Worm (Caenorhabditis elegans) whole organism, late embryonic: ENCODE results near the gene mam-5.

Experiments
- ceh-2 ChIP-seq: sonication (generic microtip); optimal IDR thresholded peaks from 2 replicates; lab custom pipeline; 2016; ENCODE audit warnings: missing genotype, missing genetic modification characterization, missing compliant biosample characterization
- ceh-30 ChIP-seq: fragments of 150-350 bp; optimal IDR thresholded peaks from 2 replicates; lab custom pipeline; 2014; ENCODE audit warnings: missing biosample characterization, missing genetic modification characterization
- ceh-45 ChIP-seq: fragments of 200-800 bp; sonication (Bioruptor generic); IDR thresholded peaks from 2 replicates; pipeline ENCODE4 v1.3.6; 2022; ENCODE audit warnings: missing genetic modification reagents, missing genetic modification characterization, missing compliant biosample characterization
- dmd-4 ChIP-seq: sonication (generic microtip); optimal IDR thresholded peaks from 2 replicates; lab custom pipeline; 2016; ENCODE audit warnings: borderline replicate concordance, missing genetic modification characterization, missing compliant biosample characterization
- fax-1 ChIP-seq: sonication (generic microtip); optimal IDR thresholded peaks from 2 replicates; lab custom pipeline; 2016; ENCODE audit warnings: missing genotype, missing genetic modification characterization, missing compliant biosample characterization
- fkh-10 ChIP-seq: fragments of 150-350 bp; optimal IDR thresholded peaks from 2 replicates; lab custom pipeline; 2014; ENCODE audit warnings: missing biosample characterization, missing genetic modification reagents, missing genetic modification characterization
- sox-4 ChIP-seq: sonication (generic microtip); optimal IDR thresholded peaks from 2 replicates; lab custom pipeline; 2017; ENCODE audit warnings: mild to moderate bottlenecking, missing genetic modification characterization, inconsistent platforms, missing compliant biosample characterization
- tbx-2 ChIP-seq: sonication (generic microtip); optimal IDR thresholded peaks from 2 replicates; lab custom pipeline; 2016; ENCODE audit warnings: missing genetic modification characterization, missing compliant biosample characterization
- ztf-16 ChIP-seq: sonication (generic microtip); optimal IDR thresholded peaks from 2 replicates; lab custom pipeline; 2017; ENCODE audit warnings: missing genetic modification characterization, missing compliant biosample characterization

DNA sequence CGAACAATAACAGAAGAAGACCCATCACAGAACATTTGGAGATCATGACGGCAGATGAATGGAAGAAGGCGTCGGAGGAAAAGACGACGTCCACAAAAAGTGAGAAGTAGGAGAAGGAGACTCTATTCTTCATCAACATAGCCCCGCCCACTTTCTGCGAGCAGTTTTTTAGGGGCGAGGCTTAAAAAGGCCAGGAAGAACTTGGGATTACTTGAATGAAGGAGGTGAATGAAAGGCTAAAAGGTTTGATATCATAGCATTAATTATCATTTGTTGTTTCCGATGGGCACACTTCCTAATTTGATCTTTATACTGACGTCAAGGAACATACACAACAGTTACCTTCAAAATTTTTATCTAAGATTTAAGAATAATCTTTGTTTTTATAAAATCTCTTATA is 3.7 kb upstream of the mam-5 start, which contains the start of gene nlp-58:
- no peak for TF ChIP-seq tbx-2 (tag; lab: Kevin White, UChicago)
- no peak for TF ChIP-seq ztf-16 (tag; lab: Kevin White, UChicago)
- no peak for TF ChIP-seq sox-4
- no peak for TF ChIP-seq ceh-30
- TF ChIP-seq fkh-10 (GFP tag; lab: Kevin White, UChicago): no peak
- no peak for TF ChIP-seq fax-1 (tag; lab: Kevin White, UChicago)
- no peak for TF ChIP-seq dmd-4
- no peak for TF ChIP-seq ceh-45 (GFP tag; lab: Robert Waterston, UW)
- TF ChIP-seq ceh-2 (tag; lab: Kevin White, UChicago): no peak
